Worm (Caenorhabditis elegans): ENCODE results near the gene larp-1.

larp-1 gene

ce11 chrIII:5013915-5014346 lies 3.5 kb downstream of the larp-1 start (continued):
- peak; percentile 54 for TF ChIP-seq sox-4 (tag; optimal IDR thresholded peaks at IDR 0.05)
- peak; percentile 71 to 83 for TF ChIP-seq lin-35 (GFP tag; optimal IDR thresholded peaks at IDR 0.05)
- no peak for TF ChIP-seq hlh-4 (tag; optimal IDR thresholded peaks at IDR 0.05)
- peak; percentile 45 for TF ChIP-seq lin-15B (tag; optimal IDR thresholded peaks at IDR 0.05)
- peak; percentile 73 for TF ChIP-seq ztf-4 (tag; optimal IDR thresholded peaks at IDR 0.05)
- peak; percentile 13 for TF ChIP-seq F16B12.6 (tag; optimal IDR thresholded peaks at IDR 0.05)
- no peak for TF ChIP-seq sptf-1 (tag; optimal IDR thresholded peaks at IDR 0.05)
- TF ChIP-seq nhr-28 (tag; optimal IDR thresholded peaks at IDR 0.05), result no peak
- TF ChIP-seq dsc-1 (tag; optimal IDR thresholded peaks at IDR 0.05), result peak; percentile 73
- no peak for TF ChIP-seq nhr-84 (tag; optimal IDR thresholded peaks at IDR 0.05)
- peak; percentile 86 for TF ChIP-seq nhr-20 (tag; optimal IDR thresholded peaks at IDR 0.05)
- no peak for TF ChIP-seq C34B4.2 (tag; optimal IDR thresholded peaks at IDR 0.05)
- peak; percentile 92 for TF ChIP-seq fkh-10 (GFP tag; optimal IDR thresholded peaks at IDR 0.05)
- peak; percentile 32 for TF ChIP-seq sup-37 (GFP tag; optimal IDR thresholded peaks at IDR 0.05)
- peak; percentile 77 for TF ChIP-seq zag-1 (tag; optimal IDR thresholded peaks at IDR 0.05)
- peak; percentile 53 for TF ChIP-seq lin-39 (tag; optimal IDR thresholded peaks at IDR 0.05)
- TF ChIP-seq C16A3.4 (tag; optimal IDR thresholded peaks at IDR 0.05), result peak; percentile 80
- no peak for TF ChIP-seq unc-30 (tag; optimal IDR thresholded peaks at IDR 0.05)
- peak; percentile 94 for TF ChIP-seq nhr-71 (tag; optimal IDR thresholded peaks at IDR 0.05)
- no peak for TF ChIP-seq zip-4 (GFP tag; optimal IDR thresholded peaks at IDR 0.05)
- TF ChIP-seq nhr-19 (GFP tag; conservative IDR thresholded peaks at IDR 0.05), result peak; percentile 84
- TF ChIP-seq rnt-1 (tag; optimal IDR thresholded peaks at IDR 0.05), result peak; percentile 71
- TF ChIP-seq aha-1 (tag; optimal IDR thresholded peaks at IDR 0.05), result no peak
- TF ChIP-seq aly-2 (tag; optimal IDR thresholded peaks at IDR 0.05), result peak; percentile 86
- no peak for TF ChIP-seq Y116A8C.19 (tag; optimal IDR thresholded peaks at IDR 0.05; ENCODE audit: borderline replicate concordance)
- TF ChIP-seq unc-62 (GFP tag; optimal IDR thresholded peaks at IDR 0.05), result no peak
- no peak for TF ChIP-seq pax-3 (tag; optimal IDR thresholded peaks at IDR 0.05)
- no peak for TF ChIP-seq nhr-76 (tag; optimal IDR thresholded peaks at IDR 0.05)
- TF ChIP-seq ceh-82 (tag; optimal IDR thresholded peaks at IDR 0.05), result peak; percentile 57 to 83 (median 80)
- TF ChIP-seq hpl-2 (GFP tag; optimal IDR thresholded peaks at IDR 0.05), result no peak
- no peak for TF ChIP-seq ceh-90 (tag; optimal IDR thresholded peaks at IDR 0.05)
- no peak for TF ChIP-seq efl-3 (GFP tag; optimal IDR thresholded peaks at IDR 0.05)
- no peak; the same call in 1 of the 2 replicates for TF ChIP-seq mab-9 (GFP tag; IDR thresholded peaks at IDR 0.05)
- peak; percentile 88 for TF ChIP-seq blmp-1 (tag; optimal IDR thresholded peaks at IDR 0.05)
- peak in 1 of 2 experiments; percentile 82 for TF ChIP-seq egl-27 (tag; optimal IDR thresholded peaks at IDR 0.05)
- peak; percentile 75 for TF ChIP-seq egl-13 (tag; optimal IDR thresholded peaks at IDR 0.05)
- TF ChIP-seq xbp-1 (tag; optimal IDR thresholded peaks at IDR 0.05), result peak; percentile 85
- TF ChIP-seq skn-1 (tag; optimal IDR thresholded peaks at IDR 0.05), result peak; percentile 86
- TF ChIP-seq ces-1 (GFP tag; optimal IDR thresholded peaks at IDR 0.05), result no peak
- TF ChIP-seq pag-3 (tag; optimal IDR thresholded peaks at IDR 0.05; ENCODE audit: borderline replicate concordance, insufficient read depth), result no peak
- peak; percentile 98 for TF ChIP-seq lin-14 (GFP tag; optimal IDR thresholded peaks at IDR 0.05)
- peak; percentile 82 for TF ChIP-seq lin-13 (GFP tag; optimal IDR thresholded peaks at IDR 0.05)
- peak; percentile 89 for TF ChIP-seq unc-86 (tag; optimal IDR thresholded peaks at IDR 0.05)
- peak; percentile 15 for TF ChIP-seq ama-1 (optimal IDR thresholded peaks at IDR 0.05)
- TF ChIP-seq hlh-17 (GFP tag; optimal IDR thresholded peaks at IDR 0.05; ENCODE audit: borderline replicate concordance), result no peak

Data from whole organism, L1 larva.